Fruit fly (Drosophila melanogaster): Measurements from ENCODE around the gene EloB.
A peak's percentile ranks its signal among the peaks of the same experiment; 100 is the strongest.

dm6 chr3R:20592517-20593462 lies 13.1 kb upstream of the EloB start, which contains the start of the genes Pus1 and bon:
- TF ChIP-seq EcR (GFP tag; optimal IDR thresholded peaks at IDR 0.05), result peak; percentile 2
- no peak for TF ChIP-seq CG15710 (tag; optimal IDR thresholded peaks at IDR 0.05)
- no peak for TF ChIP-seq rn (GFP tag; IDR thresholded peaks at IDR 0.05)
- TF ChIP-seq CG17806 (tag; optimal IDR thresholded peaks at IDR 0.05), result no peak
- no peak for TF ChIP-seq Pif1B (GFP tag; optimal IDR thresholded peaks at IDR 0.05)
- TF ChIP-seq CG8301 (tag; optimal IDR thresholded peaks at IDR 0.05), result no peak
